Worm (Caenorhabditis elegans) whole organism, L1 larva: Measurements from ENCODE around the gene metl-13.

Experiments used
- C04F5.9 ChIP-seq: sonication (generic microtip); optimal IDR thresholded peaks from 2 replicates; lab custom pipeline; 2016; ENCODE audit warnings: missing genetic modification characterization, missing compliant biosample characterization
- Y116A8C.19 ChIP-seq: sonication (generic microtip); optimal IDR thresholded peaks from 2 replicates; lab custom pipeline; 2016; ENCODE audit warnings: missing compliant biosample characterization, missing genetic modification characterization, borderline replicate concordance
- aly-2 ChIP-seq: fragments of 150-350 bp; optimal IDR thresholded peaks from 2 replicates; lab custom pipeline; 2014; ENCODE audit warnings: missing biosample characterization, missing genetic modification characterization
- ama-1 ChIP-seq: fragments of 150-350 bp; optimal IDR thresholded peaks from 2 replicates; lab custom pipeline; 2014
- blmp-1 ChIP-seq: fragments of 150-350 bp; optimal IDR thresholded peaks from 2 replicates; lab custom pipeline; 2014; ENCODE audit warnings: missing biosample characterization, missing genetic modification characterization
- ceh-8 ChIP-seq: fragments of 200-800 bp; sonication (Bioruptor generic); optimal IDR thresholded peaks from 2 replicates; lab custom pipeline; 2018; ENCODE audit warnings: mild to moderate bottlenecking, missing genetic modification characterization, moderate library complexity, missing compliant biosample characterization
- ceh-82 ChIP-seq, 3 experiments: fragments of 150-350 bp in 1 of 3; sonication (generic microtip) in 2 of 3; optimal IDR thresholded peaks; 2 replicates each; lab custom pipeline; 2014 to 2017; ENCODE audit warnings: missing biosample characterization in 3 of 3, missing genetic modification characterization in 3 of 3
- ceh-88 ChIP-seq: fragments of 200-800 bp; sonication (Bioruptor generic); IDR thresholded peaks from 2 replicates; pipeline ENCODE4 v1.3.6; 2022; ENCODE audit warnings: missing genetic modification characterization, missing compliant biosample characterization
- ces-1 ChIP-seq: fragments of 150-350 bp; optimal IDR thresholded peaks from 2 replicates; lab custom pipeline; 2014; ENCODE audit warnings: missing biosample characterization, missing genetic modification reagents, missing genetic modification characterization
- dpl-1 ChIP-seq, 3 experiments: fragments of 150-350 bp in 2 of 3; sonication (generic microtip) in 1 of 3; optimal IDR thresholded peaks; 2 replicates each; lab custom pipeline; 2014 to 2017; ENCODE audit warnings: missing biosample characterization in 3 of 3, missing genetic modification characterization in 3 of 3, missing genetic modification reagents in 3 of 3
- egl-13 ChIP-seq: sonication (generic microtip); optimal IDR thresholded peaks from 2 replicates; lab custom pipeline; 2016; ENCODE audit warnings: missing genotype, missing genetic modification reagents, missing genetic modification characterization, missing compliant biosample characterization
- egl-27 ChIP-seq, 2 experiments: fragments of 150-350 bp in 1 of 2; sonication (generic microtip); optimal IDR thresholded peaks; 3 replicates each; lab custom pipeline; 2017 to 2018; ENCODE audit warnings: missing biosample characterization in 2 of 2, missing genetic modification characterization in 2 of 2, missing genetic modification reagents in 2 of 2
- elt-2 ChIP-seq: sonication (generic microtip); optimal IDR thresholded peaks from 2 replicates; lab custom pipeline; 2016; ENCODE audit warnings: missing genetic modification characterization, mild to moderate bottlenecking, inconsistent platforms, missing compliant biosample characterization, missing genetic modification reagents
- fkh-4 ChIP-seq: sonication (generic microtip); optimal IDR thresholded peaks from 2 replicates; lab custom pipeline; 2016; ENCODE audit warnings: missing compliant biosample characterization, missing genetic modification characterization, borderline replicate concordance
- fkh-8 ChIP-seq: sonication (generic microtip); optimal IDR thresholded peaks from 2 replicates; lab custom pipeline; 2016; ENCODE audit warnings: mild to moderate bottlenecking, missing genetic modification characterization, missing compliant biosample characterization
- fos-1 ChIP-seq: fragments of 150-350 bp; optimal IDR thresholded peaks from 2 replicates; lab custom pipeline; 2014; ENCODE audit warnings: missing biosample characterization, missing genetic modification characterization
- grh-1 ChIP-seq: fragments of 200-800 bp; sonication (Bioruptor generic); IDR thresholded peaks from 2 replicates; pipeline ENCODE4 v1.3.6; 2022; ENCODE audit warnings: missing genetic modification reagents, missing genetic modification characterization, missing compliant biosample characterization
- hlh-17 ChIP-seq: fragments of 200-800 bp; sonication (Bioruptor generic); optimal IDR thresholded peaks from 2 replicates; lab custom pipeline; 2018; ENCODE audit warnings: missing genetic modification characterization, mild to moderate bottlenecking, missing compliant biosample characterization, moderate library complexity, borderline replicate concordance
- hlh-4 ChIP-seq: sonication (generic microtip); optimal IDR thresholded peaks from 2 replicates; lab custom pipeline; 2016; ENCODE audit warnings: mild to moderate bottlenecking, missing genetic modification characterization, missing compliant biosample characterization
- lin-14 ChIP-seq: fragments of 200-800 bp; sonication (Bioruptor generic); optimal IDR thresholded peaks from 2 replicates; lab custom pipeline; 2018; ENCODE audit warnings: mild to moderate bottlenecking, missing genetic modification characterization, moderate library complexity, missing compliant biosample characterization
- lin-35 ChIP-seq, 2 experiments: fragments of 150-350 bp; optimal IDR thresholded peaks; 2 replicates each; lab custom pipeline; 2014; ENCODE audit warnings: missing biosample characterization in 2 of 2, missing genetic modification characterization in 2 of 2, missing genetic modification reagents in 2 of 2
- lin-39 ChIP-seq: fragments of 150-350 bp; optimal IDR thresholded peaks from 2 replicates; lab custom pipeline; 2014; ENCODE audit warnings: missing biosample characterization, missing genetic modification reagents, missing genetic modification characterization
- lir-3 ChIP-seq: sonication (generic microtip); optimal IDR thresholded peaks from 2 replicates; lab custom pipeline; 2016; ENCODE audit warnings: mild to moderate bottlenecking, missing genetic modification characterization, moderate library complexity, missing compliant biosample characterization; ENCODE audit not compliant: poor library complexity
- mab-9 ChIP-seq: fragments of 200-800 bp; sonication (Bioruptor generic); IDR thresholded peaks from 2 replicates; pipeline ENCODE4 v1.3.6; 2022; ENCODE audit warnings: missing genetic modification reagents, missing genetic modification characterization, missing compliant biosample characterization
- mef-2 ChIP-seq: fragments of 150-350 bp; optimal IDR thresholded peaks from 2 replicates; lab custom pipeline; 2014; ENCODE audit warnings: missing biosample characterization, missing genetic modification characterization
- mep-1 ChIP-seq: fragments of 150-350 bp; optimal IDR thresholded peaks from 2 replicates; lab custom pipeline; 2014; ENCODE audit warnings: missing biosample characterization, missing genetic modification characterization
- nhr-11 ChIP-seq: fragments of 150-350 bp; optimal IDR thresholded peaks from 2 replicates; lab custom pipeline; 2014; ENCODE audit warnings: missing biosample characterization, missing genetic modification characterization
- nhr-20 ChIP-seq: sonication (generic microtip); optimal IDR thresholded peaks from 2 replicates; lab custom pipeline; 2016; ENCODE audit warnings: mild to moderate bottlenecking, missing genetic modification characterization, missing compliant biosample characterization
- nhr-71 ChIP-seq: sonication (generic microtip); optimal IDR thresholded peaks from 2 replicates; lab custom pipeline; 2016; ENCODE audit warnings: mild to moderate bottlenecking, missing genetic modification characterization, moderate library complexity, missing compliant biosample characterization
- nhr-76 ChIP-seq: sonication (generic microtip); optimal IDR thresholded peaks from 2 replicates; lab custom pipeline; 2017; ENCODE audit warnings: missing biosample characterization, missing genetic modification characterization
- nhr-77 ChIP-seq: fragments of 150-350 bp; optimal IDR thresholded peaks from 2 replicates; lab custom pipeline; 2014; ENCODE audit warnings: missing biosample characterization, missing genetic modification characterization
- nhr-84 ChIP-seq: sonication (generic microtip); optimal IDR thresholded peaks from 2 replicates; lab custom pipeline; 2017; ENCODE audit warnings: missing biosample characterization, missing genetic modification characterization
- nhr-90 ChIP-seq: sonication (generic microtip); optimal IDR thresholded peaks from 2 replicates; lab custom pipeline; 2016; ENCODE audit warnings: mild to moderate bottlenecking, missing genetic modification characterization, missing compliant biosample characterization; ENCODE audit not compliant: poor library complexity
- pax-3 ChIP-seq: fragments of 200-800 bp; sonication (Bioruptor generic); optimal IDR thresholded peaks from 2 replicates; lab custom pipeline; 2018; ENCODE audit warnings: mild to moderate bottlenecking, missing genetic modification characterization, moderate library complexity, missing compliant biosample characterization
- pqm-1 ChIP-seq: sonication (generic microtip); optimal IDR thresholded peaks from 3 replicates; lab custom pipeline; 2017; ENCODE audit warnings: missing biosample characterization, missing genetic modification characterization
- snu-23 ChIP-seq: sonication (generic microtip); optimal IDR thresholded peaks from 2 replicates; lab custom pipeline; 2016; ENCODE audit warnings: missing genetic modification characterization, missing compliant biosample characterization
- sox-4 ChIP-seq: sonication (generic microtip); optimal IDR thresholded peaks from 2 replicates; lab custom pipeline; 2016; ENCODE audit warnings: missing genetic modification characterization, missing compliant biosample characterization
- sptf-1 ChIP-seq: fragments of 150-350 bp; optimal IDR thresholded peaks from 2 replicates; lab custom pipeline; 2014; ENCODE audit warnings: missing biosample characterization, missing genetic modification characterization
- sup-37 ChIP-seq: fragments of 200-800 bp; sonication (Bioruptor generic); optimal IDR thresholded peaks from 2 replicates; lab custom pipeline; 2018; ENCODE audit warnings: mild to moderate bottlenecking, missing genetic modification characterization, missing compliant biosample characterization
- swsn-7 ChIP-seq: sonication (generic microtip); optimal IDR thresholded peaks from 2 replicates; lab custom pipeline; 2016; ENCODE audit warnings: missing genetic modification characterization, missing compliant biosample characterization
- tlp-1 ChIP-seq: fragments of 150-350 bp; optimal IDR thresholded peaks from 2 replicates; lab custom pipeline; 2014; ENCODE audit warnings: missing biosample characterization, missing genetic modification characterization
- unc-62 ChIP-seq: fragments of 150-350 bp; optimal IDR thresholded peaks from 2 replicates; lab custom pipeline; 2014; ENCODE audit warnings: missing biosample characterization, missing genetic modification reagents, missing genetic modification characterization
- unc-86 ChIP-seq: sonication (generic microtip); optimal IDR thresholded peaks from 2 replicates; lab custom pipeline; 2016; ENCODE audit warnings: missing genetic modification characterization, missing compliant biosample characterization
- vab-15 ChIP-seq: sonication (generic microtip); optimal IDR thresholded peaks from 2 replicates; lab custom pipeline; 2017; ENCODE audit warnings: missing genotype, mild to moderate bottlenecking, missing genetic modification characterization, missing compliant biosample characterization
- zip-4 ChIP-seq: fragments of 200-800 bp; sonication (Bioruptor generic); optimal IDR thresholded peaks from 2 replicates; lab custom pipeline; 2018; ENCODE audit warnings: mild to moderate bottlenecking, missing genetic modification characterization, moderate library complexity, missing compliant biosample characterization
- ztf-11 ChIP-seq, 2 experiments: sonication (generic microtip); optimal IDR thresholded peaks; 2 replicates each; lab custom pipeline; 2016 to 2017; ENCODE audit warnings: missing genetic modification characterization in 2 of 2, missing biosample characterization in 1 of 2, missing compliant biosample characterization in 1 of 2

The metl-13 gene

DNA sequence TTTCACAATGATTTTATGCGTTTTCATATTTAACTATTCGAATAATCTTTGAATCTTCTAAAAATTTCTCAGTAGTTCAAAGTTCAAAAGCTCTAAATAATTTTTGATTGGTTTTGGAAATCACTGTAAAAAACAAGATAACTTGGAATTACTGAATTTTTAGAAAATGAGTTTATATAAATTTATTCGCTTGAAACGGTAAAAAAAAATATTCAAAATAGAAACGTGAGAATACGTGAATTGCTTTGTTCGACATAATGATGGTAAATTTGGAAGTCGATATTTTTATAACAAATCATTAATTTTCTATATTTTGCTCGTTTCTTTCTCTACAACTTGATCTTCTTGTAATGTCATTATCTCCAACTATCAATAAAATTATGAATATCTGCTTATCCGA lies 11.5 kb upstream of the metl-13 start, which contains the start of gene C01B10.44:
C01B10.44 (plus strand) TSS at position 301 of the 400 bp plus-strand sequence.
- TF ChIP-seq nhr-71 (tag; lab: Kevin White, UChicago) (no peak), zip-4 (GFP tag; lab: Kevin White, UChicago) (no peak), tlp-1 (tag; lab: Kevin White, UChicago) (no peak), fos-1 (no peak), elt-2 (tag; lab: Kevin White, UChicago) (no peak), egl-13 (tag; lab: Kevin White, UChicago) (no peak), sox-4 (tag; lab: Kevin White, UChicago) (no peak), nhr-77 (tag; lab: Kevin White, UChicago) (no peak), C04F5.9 (tag; lab: Kevin White, UChicago) (no peak), egl-27 (tag; optimal IDR thresholded peaks at IDR 0.05; lab: Kevin White, UChicago) (no peak), vab-15 (no peak), nhr-84 (no peak), ceh-8 (no peak), unc-86 (tag; lab: Kevin White, UChicago) (no peak)

DNA sequence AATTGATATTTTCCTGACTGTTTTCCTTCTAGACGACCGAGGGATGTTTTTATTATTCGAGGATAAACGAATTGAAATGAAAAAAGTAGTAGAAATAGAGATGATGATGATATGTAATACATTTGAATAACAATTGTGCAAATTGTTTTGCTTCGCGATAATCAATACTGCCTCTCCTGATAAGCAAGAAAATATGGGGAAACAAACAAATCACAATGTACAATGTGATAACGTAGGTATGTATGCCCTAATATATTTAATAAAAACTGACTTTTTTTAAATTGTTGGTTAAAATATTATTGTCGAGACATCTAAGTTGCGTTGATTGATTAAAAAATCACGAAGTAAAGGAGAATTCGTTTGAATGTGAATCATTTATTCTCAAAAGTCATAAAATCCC lies 7.1 kb upstream of the metl-13 start, which contains the start of gene cest-5.2:
cest-5.2 (minus strand) TSS at position 128 of the 400 bp plus-strand sequence.
- no peak for TF ChIP-seq blmp-1 (tag; lab: Kevin White, UChicago)
- TF ChIP-seq ceh-88: no peak
- TF ChIP-seq elt-2 (tag; lab: Kevin White, UChicago): peak; percentile 51
- no peak for TF ChIP-seq lir-3 (tag; lab: Kevin White, UChicago)
- no peak for TF ChIP-seq ceh-82 (tag; optimal IDR thresholded peaks at IDR 0.05; lab: Kevin White, UChicago)
- TF ChIP-seq grh-1 (GFP tag; lab: Robert Waterston, UW): no peak
- TF ChIP-seq mef-2 (tag; lab: Kevin White, UChicago): no peak
- peak; percentile 9 for TF ChIP-seq nhr-90 (tag; lab: Kevin White, UChicago)
- TF ChIP-seq swsn-7 (tag; lab: Kevin White, UChicago): no peak
- TF ChIP-seq tlp-1 (tag; lab: Kevin White, UChicago): no peak
- TF ChIP-seq hlh-4: no peak
- no peak for TF ChIP-seq nhr-20 (tag; lab: Kevin White, UChicago)
- no peak for TF ChIP-seq unc-62 (GFP tag; lab: Kevin White, UChicago)
- TF ChIP-seq mab-9 (GFP tag; lab: Robert Waterston, UW): no peak
- TF ChIP-seq lin-39 (tag; lab: Kevin White, UChicago): no peak
- TF ChIP-seq dpl-1 (GFP tag; optimal IDR thresholded peaks at IDR 0.05; lab: Kevin White, UChicago): no peak
- TF ChIP-seq fkh-8 (tag; lab: Kevin White, UChicago): no peak

DNA sequence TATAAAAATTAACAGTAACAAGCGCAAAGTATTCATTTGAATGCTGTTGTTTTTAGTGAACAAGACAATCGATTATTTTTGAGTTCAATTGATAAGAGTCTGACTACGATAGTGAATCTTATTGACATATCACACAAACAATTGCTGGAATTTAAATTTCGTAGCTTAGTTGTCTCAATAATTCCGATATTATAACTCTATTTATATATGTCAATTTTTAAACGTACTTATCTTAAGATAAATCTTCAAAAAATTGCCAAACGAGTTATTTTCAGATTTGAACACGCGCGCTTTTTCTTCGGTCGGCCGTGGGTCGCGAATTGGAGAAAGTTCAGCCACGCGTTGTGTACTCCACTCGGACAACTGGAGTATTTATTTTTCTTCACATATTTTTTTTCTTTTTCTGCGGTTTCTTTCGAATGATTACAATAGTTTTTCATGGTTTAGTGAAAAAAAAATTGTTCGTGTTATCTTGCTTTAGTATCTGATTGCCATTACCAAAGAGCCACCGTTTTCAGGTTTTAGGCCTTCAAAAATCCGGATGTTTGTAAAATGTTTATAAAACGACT lies 3.1 kb upstream of the metl-13 start, which contains the start of the genes cest-5.1 and C01B10.9:
cest-5.1 (minus strand) TSS at position 51 of the 569 bp plus-strand sequence.
C01B10.9 (plus strand) TSS at position 519 of the 569 bp plus-strand sequence.
- peak; percentile 85 for TF ChIP-seq snu-23 (GFP tag; lab: Kevin White, UChicago)
- TF ChIP-seq ceh-82 (tag; optimal IDR thresholded peaks at IDR 0.05; lab: Kevin White, UChicago): peak; percentile 48 to 79 (median 61)
- peak; percentile 3 for TF ChIP-seq nhr-11
- TF ChIP-seq lin-39 (tag; lab: Kevin White, UChicago): peak; percentile 66
- peak; percentile 34 for TF ChIP-seq Y116A8C.19 (tag; lab: Kevin White, UChicago)
- TF ChIP-seq pax-3 (tag; lab: Kevin White, UChicago): peak; percentile 86
- peak; percentile 82 for TF ChIP-seq swsn-7 (tag; lab: Kevin White, UChicago)
- peak; percentile 91 for TF ChIP-seq fkh-4
- no peak for TF ChIP-seq sptf-1 (tag; lab: Kevin White, UChicago)
- TF ChIP-seq nhr-77 (tag; lab: Kevin White, UChicago): peak; percentile 36
- TF ChIP-seq ces-1 (GFP tag; lab: Kevin White, UChicago): no peak
- peak; percentile 57; the same call in 1 of the 2 replicates for TF ChIP-seq grh-1 (GFP tag; lab: Robert Waterston, UW)
- no peak for TF ChIP-seq hlh-17
- peak; percentile 80 for TF ChIP-seq nhr-20 (tag; lab: Kevin White, UChicago)
- TF ChIP-seq nhr-90 (tag; lab: Kevin White, UChicago): peak; percentile 91
- TF ChIP-seq hlh-4: peak; percentile 28
- no peak for TF ChIP-seq mep-1 (tag; lab: Kevin White, UChicago)
- TF ChIP-seq lin-14: no peak
- no peak for TF ChIP-seq ama-1 (lab: Kevin White, UChicago)
- no peak for TF ChIP-seq aly-2 (tag; lab: Kevin White, UChicago)
- no peak for TF ChIP-seq ceh-8
- peak; percentile 30 for TF ChIP-seq sup-37 (GFP tag; lab: Kevin White, UChicago)
- TF ChIP-seq ceh-88: peak; percentile 70
- peak; percentile 78 for TF ChIP-seq unc-86 (tag; lab: Kevin White, UChicago)
- peak; percentile 96 for TF ChIP-seq lin-35 (GFP tag; optimal IDR thresholded peaks at IDR 0.05; lab: Kevin White, UChicago)
- no peak for TF ChIP-seq nhr-76 (tag; lab: Kevin White, UChicago)
- TF ChIP-seq ztf-11 (tag; optimal IDR thresholded peaks at IDR 0.05; lab: Kevin White, UChicago): peak in 1 of 2 experiments; percentile 90
- TF ChIP-seq mef-2 (tag; lab: Kevin White, UChicago): no peak
- TF ChIP-seq pqm-1: no peak
